Fruit fly (Drosophila melanogaster): ENCODE data around the gene v.

DNA sequence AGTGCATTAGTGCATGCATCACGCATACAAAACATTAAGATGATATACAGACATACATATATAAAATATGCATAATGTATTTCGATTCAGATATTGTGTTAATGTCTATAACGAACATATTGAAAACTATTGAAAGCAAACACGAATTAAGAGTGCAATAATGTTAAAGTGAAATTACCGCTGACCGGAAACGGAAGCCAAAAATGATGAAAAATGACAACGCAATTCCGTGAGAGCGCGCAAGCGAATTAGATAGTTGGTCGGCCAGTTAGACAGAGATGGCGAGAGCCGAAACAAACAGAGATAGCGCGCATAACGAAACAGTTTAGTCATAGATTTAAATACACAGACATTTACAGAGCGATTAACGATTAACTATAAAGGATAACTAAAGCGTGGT, 1.6 kb upstream of the v start:
- no peak for TF ChIP-seq pan (optimal IDR thresholded peaks at IDR 0.05)
- no peak for TF ChIP-seq EcR (GFP tag; optimal IDR thresholded peaks at IDR 0.05)
- no peak for TF ChIP-seq psq (optimal IDR thresholded peaks at IDR 0.05)
- no peak for TF ChIP-seq Dll (optimal IDR thresholded peaks at IDR 0.05)

Measured in whole organism.